Fruit fly (Drosophila melanogaster) whole organism, embryonic: ENCODE measurements around the gene kat-60L1.

Experiments used
- Asciz ChIP-seq: fragments of 200-800 bp; sonication (Bioruptor generic); optimal IDR thresholded peaks from 2 replicates; lab custom pipeline; 2017; ENCODE audit warnings: missing biosample characterization, mild to moderate bottlenecking, missing genetic modification characterization, missing genetic modification reagents
- Awh ChIP-seq: fragments of 200-800 bp; sonication (Bioruptor generic); IDR thresholded peaks from 2 replicates; pipeline ENCODE4, ENCODE4 v1.3.6; 2022; ENCODE audit warnings: missing biosample characterization, missing genetic modification characterization
- BEAF-32 ChIP-seq: fragments of 200-800 bp; sonication (Bioruptor generic); optimal IDR thresholded peaks from 3 replicates; lab custom pipeline; 2017; ENCODE audit warnings: missing biosample characterization, missing genetic modification characterization, mild to moderate bottlenecking, moderate library complexity, missing genetic modification reagents
- CG10431 ChIP-seq: fragments of 200-800 bp; sonication (Bioruptor generic); optimal IDR thresholded peaks from 3 replicates; lab custom pipeline; 2018; ENCODE audit warnings: missing biosample characterization, mild to moderate bottlenecking, missing genetic modification characterization
- CG10654 ChIP-seq: fragments of 200-800 bp; sonication (Bioruptor generic); optimal IDR thresholded peaks from 2 replicates; lab custom pipeline; 2016; ENCODE audit warnings: missing biosample characterization, missing genetic modification characterization
- CG10959 ChIP-seq: fragments of 200-800 bp; sonication (Bioruptor generic); IDR thresholded peaks from 2 replicates; pipeline ENCODE4 v1.3.6; 2022; ENCODE audit warnings: missing biosample characterization, missing genetic modification characterization
- CG11093 ChIP-seq: fragments of 200-800 bp; sonication (Bioruptor generic); IDR thresholded peaks from 3 replicates; pipeline ENCODE4 v1.3.6; 2022; ENCODE audit warnings: missing biosample characterization, missing genetic modification characterization
- CG13624 ChIP-seq: fragments of 200-800 bp; sonication (Bioruptor generic); optimal IDR thresholded peaks from 2 replicates; lab custom pipeline; 2016; ENCODE audit warnings: missing biosample characterization, missing genetic modification characterization
- CG15011 ChIP-seq: fragments of 200-800 bp; sonication (Bioruptor generic); optimal IDR thresholded peaks from 3 replicates; lab custom pipeline; 2018; ENCODE audit warnings: missing biosample characterization, mild to moderate bottlenecking, missing genetic modification characterization
- CG16863 ChIP-seq: fragments of 200-800 bp; sonication (Bioruptor generic); optimal IDR thresholded peaks from 3 replicates; lab custom pipeline; 2016; ENCODE audit warnings: missing biosample characterization, missing genetic modification characterization
- CG17361 ChIP-seq: fragments of 200-800 bp; sonication (Bioruptor generic); IDR thresholded peaks from 3 replicates; pipeline ENCODE4 v1.3.6; 2022; ENCODE audit warnings: missing biosample characterization, missing genetic modification characterization
- CG17829 ChIP-seq: fragments of 200-800 bp; optimal IDR thresholded peaks from 2 replicates; lab custom pipeline; 2019; ENCODE audit warnings: missing biosample characterization, mild to moderate bottlenecking, missing genetic modification characterization, moderate library complexity
- CG1792 ChIP-seq: fragments of 200-800 bp; sonication (Bioruptor generic); optimal IDR thresholded peaks from 2 replicates; lab custom pipeline; 2016; ENCODE audit warnings: missing biosample characterization, missing genetic modification characterization
- CG1832 ChIP-seq: fragments of 200-800 bp; sonication (Bioruptor generic); optimal IDR thresholded peaks from 2 replicates; lab custom pipeline; 2017; ENCODE audit warnings: missing biosample characterization, mild to moderate bottlenecking, missing genetic modification characterization, inconsistent platforms
- CG18599 ChIP-seq: fragments of 200-800 bp; sonication (Bioruptor generic); optimal IDR thresholded peaks from 3 replicates; lab custom pipeline; 2017; ENCODE audit warnings: missing biosample characterization, missing genetic modification characterization, mild to moderate bottlenecking, moderate library complexity, missing genetic modification reagents
- CG32772 ChIP-seq: fragments of 200-800 bp; sonication (Bioruptor generic); IDR thresholded peaks from 2 replicates; pipeline ENCODE4 v1.3.6; 2022; ENCODE audit warnings: missing biosample characterization, missing genetic modification characterization
- CG3281 ChIP-seq: fragments of 200-800 bp; sonication (Bioruptor generic); optimal IDR thresholded peaks from 3 replicates; lab custom pipeline; 2017; ENCODE audit warnings: missing biosample characterization, mild to moderate bottlenecking, missing genetic modification characterization
- CG43689 ChIP-seq: fragments of 200-800 bp; sonication (Bioruptor generic); IDR thresholded peaks from 2 replicates; pipeline ENCODE4 v1.3.6; 2022; ENCODE audit warnings: missing biosample characterization, missing genetic modification characterization
- CG5180 ChIP-seq: fragments of 200-800 bp; sonication (Bioruptor generic); optimal IDR thresholded peaks from 3 replicates; lab custom pipeline; 2017; ENCODE audit warnings: missing biosample characterization, missing genetic modification characterization, mild to moderate bottlenecking, moderate library complexity, missing genetic modification reagents
- CG7271 ChIP-seq: fragments of 200-800 bp; sonication (Bioruptor generic); optimal IDR thresholded peaks from 2 replicates; lab custom pipeline; 2018; ENCODE audit warnings: missing biosample characterization, mild to moderate bottlenecking, missing genetic modification characterization, moderate library complexity
- CG7357 ChIP-seq: fragments of 200-800 bp; sonication (Bioruptor generic); IDR thresholded peaks from 3 replicates; pipeline ENCODE4 v1.3.6; 2022; ENCODE audit warnings: missing biosample characterization, missing genetic modification characterization
- CG7745 ChIP-seq: fragments of 200-800 bp; sonication (Bioruptor generic); optimal IDR thresholded peaks from 2 replicates; lab custom pipeline; 2018; ENCODE audit warnings: missing biosample characterization, mild to moderate bottlenecking, missing genetic modification characterization, moderate library complexity
- D ChIP-seq, 2 experiments: fragments of 200-800 bp in 1 of 2; fragments of >200 bp in 1 of 2; sonication (Bioruptor generic) in 1 of 2; optimal IDR thresholded peaks; 2 replicates in 1 of 2; 3 replicates in 1 of 2; lab custom pipeline; 2017; ENCODE audit warnings: mild to moderate bottlenecking in 1 of 2, missing biosample characterization in 1 of 2, missing genetic modification characterization in 1 of 2, missing genetic modification reagents in 1 of 2
- HmgZ ChIP-seq: fragments of 200-800 bp; sonication (Bioruptor generic); optimal IDR thresholded peaks from 2 replicates; lab custom pipeline; 2018; ENCODE audit warnings: missing biosample characterization, mild to moderate bottlenecking, missing genetic modification characterization
- Max ChIP-seq: fragments of 200-800 bp; sonication (Bioruptor generic); optimal IDR thresholded peaks from 2 replicates; lab custom pipeline; 2016; ENCODE audit warnings: missing biosample characterization, mild to moderate bottlenecking, missing genetic modification characterization
- Nf-YB ChIP-seq: fragments of 200-800 bp; sonication (Bioruptor generic); optimal IDR thresholded peaks from 3 replicates; lab custom pipeline; 2019; ENCODE audit warnings: missing biosample characterization, mild to moderate bottlenecking, missing genetic modification characterization, moderate library complexity
- Oli ChIP-seq: fragments of 200-800 bp; sonication (Bioruptor generic); optimal IDR thresholded peaks from 2 replicates; lab custom pipeline; 2018; ENCODE audit warnings: missing biosample characterization, mild to moderate bottlenecking, missing genetic modification characterization, moderate library complexity
- Spps ChIP-seq: fragments of 200-800 bp; sonication (Bioruptor generic); optimal IDR thresholded peaks from 2 replicates; lab custom pipeline; 2018; ENCODE audit warnings: missing biosample characterization, mild to moderate bottlenecking, missing genetic modification characterization
- Stat92E ChIP-seq, 3 experiments: fragments of >200 bp in 2 of 3; fragments of 200-800 bp in 1 of 3; sonication (Bioruptor generic) in 1 of 3; optimal IDR thresholded peaks; 2 replicates each; lab custom pipeline; 2017 to 2019; ENCODE audit warnings: missing biosample characterization in 3 of 3, missing genetic modification characterization in 3 of 3, mild to moderate bottlenecking in 1 of 3, moderate library complexity in 1 of 3
- TFAM ChIP-seq: fragments of 200-800 bp; sonication (Bioruptor generic); optimal IDR thresholded peaks from 2 replicates; lab custom pipeline; 2017; ENCODE audit warnings: missing biosample characterization, missing genetic modification characterization, inconsistent platforms
- Xbp1 ChIP-seq: fragments of 200-800 bp; sonication (Bioruptor generic); optimal IDR thresholded peaks from 3 replicates; lab custom pipeline; 2016; ENCODE audit warnings: missing biosample characterization, mild to moderate bottlenecking, missing genetic modification characterization
- al ChIP-seq: fragments of 200-800 bp; sonication (Bioruptor generic); IDR thresholded peaks from 2 replicates; pipeline ENCODE4 v1.3.6; 2022; ENCODE audit warnings: missing biosample characterization, missing genetic modification characterization
- az2 ChIP-seq: fragments of 200-800 bp; sonication (Bioruptor generic); optimal IDR thresholded peaks from 3 replicates; lab custom pipeline; 2016; ENCODE audit warnings: missing biosample characterization, missing genetic modification characterization
- bowl ChIP-seq: fragments of 200-800 bp; sonication (Bioruptor generic); IDR thresholded peaks from 2 replicates; pipeline ENCODE4 v1.3.6; 2022; ENCODE audit warnings: missing biosample characterization, missing genetic modification characterization
- bsh ChIP-seq, 2 experiments: fragments of 200-800 bp; sonication (Bioruptor generic); optimal IDR thresholded peaks; 2 replicates each; lab custom pipeline; 2017 to 2018; ENCODE audit warnings: mild to moderate bottlenecking in 2 of 2, missing biosample characterization in 2 of 2, missing genetic modification characterization in 2 of 2, moderate library complexity in 1 of 2
- cas ChIP-seq: fragments of 200-800 bp; sonication (Bioruptor generic); IDR thresholded peaks from 2 replicates; pipeline ENCODE4 v1.3.6; 2022; ENCODE audit warnings: missing biosample characterization, missing genetic modification characterization
- danr ChIP-seq: fragments of 200-800 bp; sonication (Bioruptor generic); IDR thresholded peaks from 2 replicates; pipeline ENCODE4 v1.3.6; 2022; ENCODE audit warnings: missing biosample characterization, missing genetic modification characterization
- eve ChIP-seq, 2 experiments: fragments of >200 bp; optimal IDR thresholded peaks; 2 replicates each; lab custom pipeline; 2017; ENCODE audit warnings: missing biosample characterization in 2 of 2, missing genetic modification characterization in 2 of 2
- fd3F ChIP-seq: fragments of 200-800 bp; sonication (Bioruptor generic); optimal IDR thresholded peaks from 2 replicates; lab custom pipeline; 2018; ENCODE audit warnings: missing biosample characterization, mild to moderate bottlenecking, missing genetic modification characterization, moderate library complexity
- h ChIP-seq: fragments of >200 bp; optimal IDR thresholded peaks from 2 replicates; lab custom pipeline; 2017
- hb ChIP-seq: fragments of 200-800 bp; sonication (Bioruptor generic); IDR thresholded peaks from 3 replicates; pipeline ENCODE4 v1.3.6; 2022; ENCODE audit warnings: missing biosample characterization, missing genetic modification characterization; ENCODE audit not compliant: partially characterized antibody
- hth ChIP-seq: fragments of >200 bp; optimal IDR thresholded peaks from 2 replicates; lab custom pipeline; 2017; ENCODE audit warnings: inconsistent platforms
- jing ChIP-seq: fragments of 200-800 bp; sonication (Bioruptor generic); optimal IDR thresholded peaks from 2 replicates; lab custom pipeline; 2018; ENCODE audit warnings: missing biosample characterization, mild to moderate bottlenecking, missing genetic modification characterization
- nerfin-1 ChIP-seq: fragments of 200-800 bp; sonication (Bioruptor generic); optimal IDR thresholded peaks from 3 replicates; lab custom pipeline; 2019; ENCODE audit warnings: missing biosample characterization, mild to moderate bottlenecking, missing genetic modification characterization, moderate library complexity
- p53 ChIP-seq: fragments of 200-800 bp; sonication (Bioruptor generic); optimal IDR thresholded peaks from 2 replicates; lab custom pipeline; 2016; ENCODE audit warnings: missing biosample characterization, missing genetic modification characterization
- pho ChIP-seq: fragments of 200-800 bp; sonication (Bioruptor generic); optimal IDR thresholded peaks from 2 replicates; lab custom pipeline; 2016; ENCODE audit warnings: missing biosample characterization, missing genetic modification characterization
- seq ChIP-seq: fragments of 200-800 bp; sonication (Bioruptor generic); IDR thresholded peaks from 2 replicates; pipeline ENCODE4 v1.3.6; 2022; ENCODE audit warnings: missing biosample characterization, missing genetic modification characterization
- sob ChIP-seq: fragments of 200-800 bp; sonication (Bioruptor generic); IDR thresholded peaks from 2 replicates; pipeline ENCODE4 v1.3.6; 2022; ENCODE audit warnings: missing biosample characterization, missing genetic modification characterization
- tap ChIP-seq: fragments of 200-800 bp; optimal IDR thresholded peaks from 3 replicates; lab custom pipeline; 2019; ENCODE audit warnings: missing biosample characterization, mild to moderate bottlenecking, missing genetic modification characterization, moderate library complexity

kat-60L1 gene

dm6 chr3R:5736305-5736869 lies 45.2 kb upstream of the kat-60L1 start, which contains the start of the genes CG2100 and CG1236 (continued):
- TF ChIP-seq az2 (GFP tag; lab: Kevin White, UChicago) (peak; percentile 81), CG16863 (GFP tag; lab: Kevin White, UChicago) (peak; percentile 47), Stat92E (GFP tag; optimal IDR thresholded peaks at IDR 0.05; lab: Kevin White, UChicago) (peak in 1 of 3 experiments; percentile 54), CG32772 (peak; percentile 46; the same call in 1 of the 2 replicates), Max (GFP tag; lab: Kevin White, UChicago) (peak; percentile 58), CG17361 (GFP tag; lab: Robert Waterston, UW) (peak; percentile 97), CG43689 (GFP tag; lab: Robert Waterston, UW) (no peak), pho (GFP tag; lab: Kevin White, UChicago) (peak; percentile 32), CG10654 (GFP tag; lab: Kevin White, UChicago) (peak; percentile 81), CG3281 (GFP tag; lab: Kevin White, UChicago) (peak; percentile 87), D (optimal IDR thresholded peaks at IDR 0.05; lab: Kevin White, UChicago) (no peak), D (GFP tag; optimal IDR thresholded peaks at IDR 0.05; lab: Kevin White, UChicago) (peak; percentile 82), Asciz (GFP tag; lab: Kevin White, UChicago) (peak; percentile 77), CG7357 (peak; percentile 56; the same call in 2 of the 3 replicates), danr (GFP tag; lab: Robert Waterston, UW) (no peak), CG18599 (GFP tag; lab: Kevin White, UChicago) (peak; percentile 83), TFAM (GFP tag; lab: Kevin White, UChicago) (no peak), fd3F (peak; percentile 82), sob (GFP tag; lab: Robert Waterston, UW) (peak; percentile 75), CG1792 (peak; percentile 7), hb (GFP tag; lab: Robert Waterston, UW) (no peak), hth (lab: Kevin White, UChicago) (no peak), Awh (GFP tag; lab: Robert Waterston, UW) (peak; percentile 65), seq (peak; percentile 66; the same call in 1 of the 2 replicates), Oli (tag; lab: Kevin White, UChicago) (peak; percentile 88), CG1832 (GFP tag; lab: Kevin White, UChicago) (no peak), Spps (peak; percentile 76), CG17829 (peak; percentile 91), HmgZ (tag; lab: Kevin White, UChicago) (peak; percentile 58), tap (tag; lab: Kevin White, UChicago) (peak; percentile 81), CG13624 (GFP tag; lab: Kevin White, UChicago) (peak; percentile 44), al (GFP tag; lab: Robert Waterston, UW) (peak; percentile 75), CG10959 (GFP tag; lab: Robert Waterston, UW) (peak; percentile 68), CG10431 (GFP tag; lab: Kevin White, UChicago) (peak; percentile 63), nerfin-1 (peak; percentile 79), CG5180 (GFP tag; lab: Kevin White, UChicago) (no peak), CG7271 (tag; lab: Kevin White, UChicago) (peak; percentile 13), bowl (GFP tag; lab: Robert Waterston, UW) (no peak), cas (GFP tag; lab: Robert Waterston, UW) (peak; percentile 46; the same call in 1 of the 2 replicates), CG7745 (tag; lab: Kevin White, UChicago) (no peak), CG11093 (GFP tag; lab: Robert Waterston, UW) (0 out of 3 replicates have a peak, but pooled peaks have one; percentile 51), Nf-YB (peak; percentile 72), eve (GFP tag; optimal IDR thresholded peaks at IDR 0.05; lab: Kevin White, UChicago) (no peak), p53 (GFP tag; lab: Kevin White, UChicago) (no peak), bsh (GFP tag; optimal IDR thresholded peaks at IDR 0.05; lab: Kevin White, UChicago) (peak; percentile 73 to 89), CG15011 (GFP tag; lab: Kevin White, UChicago) (no peak), Xbp1 (GFP tag; lab: Kevin White, UChicago) (peak; percentile 85), jing (GFP tag; lab: Kevin White, UChicago) (peak; percentile 52), h (lab: Kevin White, UChicago) (no peak), BEAF-32 (GFP tag; lab: Kevin White, UChicago) (peak; percentile 2)
